Worm (Caenorhabditis elegans) whole organism, dauer: ENCODE results near the gene lin-39.

Experiments
- unc-62 ChIP-seq: sonication (generic microtip); optimal IDR thresholded peaks from 2 replicates; lab custom pipeline; 2017; ENCODE audit warnings: missing biosample characterization, missing genetic modification reagents, missing genetic modification characterization

lin-39 gene

ce11 chrIII:7553693-7554226 lies 17.3 kb upstream of the lin-39 start:
- TF ChIP-seq unc-62: no peak

DNA sequence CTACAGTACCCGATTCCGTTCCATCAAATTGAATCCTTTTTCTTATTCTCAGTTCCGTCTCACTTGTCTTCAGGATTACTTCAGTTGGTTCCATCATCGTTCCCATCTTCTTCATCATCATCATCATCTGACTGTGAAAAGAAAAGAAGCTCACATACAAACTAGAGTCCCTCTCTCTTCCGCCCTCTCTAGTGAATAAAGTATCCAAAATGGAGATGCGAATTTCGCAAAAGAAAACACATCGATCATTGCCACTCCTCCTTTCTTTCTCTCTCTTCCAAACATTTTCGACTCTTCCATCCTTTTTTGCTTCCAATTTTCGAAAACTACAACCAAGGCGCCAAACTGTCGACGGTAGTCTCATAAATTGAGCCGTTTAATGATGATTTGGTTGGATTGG lies 16.4 kb upstream of the lin-39 start:
- TF ChIP-seq unc-62: no peak

DNA sequence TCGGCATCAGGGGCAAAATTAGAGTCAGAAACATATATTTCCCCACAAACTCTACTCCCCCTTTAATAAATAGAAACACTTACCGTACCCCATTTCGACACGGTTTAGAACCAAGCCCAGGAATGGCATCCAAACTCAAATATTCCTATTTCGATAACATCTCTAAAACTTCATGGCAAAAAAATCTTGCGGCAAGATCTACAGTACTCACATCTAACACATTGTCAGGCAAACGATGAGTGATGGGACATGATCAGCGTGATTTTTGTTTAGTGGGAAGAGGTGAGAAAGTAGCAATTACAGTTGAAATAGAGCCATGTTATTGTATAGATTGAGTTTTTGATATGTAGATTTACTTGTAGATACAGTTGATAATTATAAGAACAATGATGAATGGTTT lies 14.5 kb upstream of the lin-39 start:
- TF ChIP-seq unc-62: no peak

DNA sequence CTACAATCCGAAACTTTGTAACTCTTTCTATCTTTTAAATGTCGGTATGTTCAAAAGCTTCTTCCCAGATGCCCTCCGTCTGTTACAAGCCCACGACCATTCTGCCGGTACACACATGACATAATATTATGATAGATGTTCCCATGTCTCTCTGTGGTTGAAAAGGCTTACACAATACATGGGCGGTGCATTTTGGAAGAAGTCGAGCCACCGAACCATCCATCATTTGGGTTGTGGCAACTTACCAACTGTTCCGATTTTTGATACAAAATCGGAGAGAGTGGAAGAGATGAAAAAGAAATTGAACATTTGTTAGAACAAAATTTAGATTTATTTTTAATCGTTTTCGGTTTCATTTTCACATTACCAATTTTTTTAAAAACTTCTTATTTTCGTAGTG lies 12.5 kb upstream of the lin-39 start:
- TF ChIP-seq unc-62: no peak

DNA sequence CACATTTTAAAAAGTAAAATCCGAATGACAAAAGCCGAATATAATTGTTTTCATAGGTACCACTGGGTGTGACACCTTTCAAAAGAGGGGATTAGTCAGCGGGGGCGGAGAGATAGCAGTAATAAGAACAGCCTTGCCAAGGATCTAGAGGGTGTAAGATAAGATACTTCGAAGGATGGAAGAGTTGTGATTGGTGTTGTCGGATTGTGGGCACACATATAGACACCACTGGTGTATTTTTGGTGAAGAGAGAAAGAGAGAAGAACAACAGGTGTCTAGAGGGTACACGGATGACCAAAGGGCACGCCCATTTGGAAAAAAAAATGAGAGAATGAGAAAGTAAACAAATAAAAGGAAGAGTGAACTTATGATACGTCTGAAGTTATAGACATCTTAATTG lies 8.8 kb upstream of the lin-39 start:
- TF ChIP-seq unc-62: no peak

- no peak for TF ChIP-seq unc-62
These were observed 7.8 kb upstream of the lin-39 start for ce11 chrIII:7544211-7544610.

ce11 chrIII:7542037-7542436 lies 5.6 kb upstream of the lin-39 start:
- TF ChIP-seq unc-62: no peak

DNA sequence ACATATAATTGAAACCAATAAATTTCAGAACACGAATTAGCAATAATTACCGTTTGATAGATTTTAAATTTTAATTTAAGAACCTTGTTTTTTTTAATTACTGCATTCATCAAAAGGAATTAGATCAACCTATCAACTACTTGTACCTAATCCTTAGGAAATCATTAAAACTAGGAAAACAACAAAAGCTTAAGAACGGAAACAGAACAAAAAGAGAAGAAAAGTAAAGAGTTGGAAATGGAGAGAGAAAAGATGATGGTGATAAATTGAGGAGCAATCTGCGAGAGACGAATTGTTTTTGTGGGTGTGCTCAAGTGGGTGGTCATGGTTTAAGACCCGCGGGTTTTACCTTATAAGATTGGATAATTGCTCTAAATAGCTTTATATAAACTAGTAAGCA lies 1.1 kb downstream of the lin-39 start:
- TF ChIP-seq unc-62: no peak

DNA sequence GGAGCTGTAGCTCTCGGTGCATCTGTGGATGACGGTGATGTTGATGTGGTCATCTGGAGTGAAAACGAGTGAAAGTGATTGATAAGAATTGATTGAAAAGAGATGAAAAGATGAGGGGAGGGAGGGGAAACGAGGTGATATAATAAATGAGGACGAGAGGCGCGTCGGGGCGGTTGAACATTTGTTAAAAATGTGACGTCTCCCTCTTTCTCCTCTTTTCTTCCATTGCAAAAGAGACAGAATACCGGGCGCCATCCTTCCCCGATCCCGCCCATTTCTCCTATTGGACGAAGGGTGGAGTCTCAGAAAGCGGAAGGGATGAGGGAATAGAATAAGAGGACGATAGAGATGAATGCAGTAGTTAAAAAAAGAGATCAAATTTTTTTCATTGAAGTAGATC lies 1.8 kb downstream of the lin-39 start:
- TF ChIP-seq unc-62: no peak

DNA sequence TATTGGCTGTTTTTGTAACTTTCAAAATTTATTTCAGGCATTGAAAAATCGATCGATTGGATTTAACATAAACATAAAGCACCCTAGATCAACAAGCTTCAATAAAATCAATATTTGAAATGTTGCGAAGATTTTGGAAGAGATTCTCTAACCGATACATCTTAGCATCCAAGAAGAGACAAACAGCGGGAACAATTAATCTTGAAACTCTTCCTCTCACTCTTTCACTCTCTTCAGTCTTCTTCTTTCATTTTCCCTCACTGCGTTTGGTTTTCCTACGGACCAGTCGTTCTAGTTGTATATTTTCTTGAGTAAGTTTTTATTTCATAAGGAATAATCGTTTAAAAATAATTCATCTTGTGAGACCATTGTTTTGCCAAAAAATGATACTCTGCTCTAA lies 3.4 kb downstream of the lin-39 start:
- TF ChIP-seq unc-62: no peak

DNA sequence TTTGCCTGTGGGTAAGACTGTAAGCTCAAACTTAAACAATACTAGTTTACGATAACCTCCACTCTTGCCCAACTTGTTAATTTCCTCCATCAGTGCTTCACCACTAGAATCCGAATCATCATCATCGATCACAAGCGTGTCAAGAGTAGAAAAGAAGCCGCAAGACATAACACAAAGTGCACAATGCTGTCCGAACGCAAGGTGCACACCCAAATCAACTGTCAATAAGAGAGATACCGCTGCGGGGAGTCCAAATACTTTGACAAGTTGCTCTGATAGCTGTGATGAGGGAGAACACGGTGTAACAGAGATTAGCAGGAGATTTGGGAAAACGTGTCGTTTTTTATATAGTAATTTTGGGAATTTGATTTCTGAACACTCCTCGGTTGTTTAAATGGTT lies 5.0 kb downstream of the lin-39 start:
- no peak for TF ChIP-seq unc-62

- TF ChIP-seq unc-62: no peak
These were observed 5.6 kb downstream of the lin-39 start for ce11 chrIII:7530830-7531229.

DNA sequence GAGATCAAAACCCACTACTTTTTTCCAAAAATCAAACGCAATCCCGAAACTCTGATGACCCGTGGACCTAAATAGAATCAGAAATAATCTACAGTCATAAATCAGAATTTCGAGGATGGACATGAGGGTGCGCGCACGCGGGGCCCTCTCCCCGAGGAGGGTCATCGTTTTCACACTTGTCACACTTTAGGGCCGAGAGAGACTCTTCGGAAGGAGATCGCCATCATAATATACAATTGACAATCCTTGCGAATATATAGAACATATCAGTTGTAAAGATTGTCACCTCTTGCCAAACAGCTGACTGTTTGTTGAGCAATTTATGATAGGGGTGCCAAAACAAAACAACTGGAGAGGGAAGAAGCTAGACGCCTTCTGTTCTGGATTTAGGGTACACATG lies 6.3 kb downstream of the lin-39 start:
- TF ChIP-seq unc-62: no peak

- TF ChIP-seq unc-62: no peak
These were observed 9.4 kb downstream of the lin-39 start for ce11 chrIII:7526974-7527466.

DNA sequence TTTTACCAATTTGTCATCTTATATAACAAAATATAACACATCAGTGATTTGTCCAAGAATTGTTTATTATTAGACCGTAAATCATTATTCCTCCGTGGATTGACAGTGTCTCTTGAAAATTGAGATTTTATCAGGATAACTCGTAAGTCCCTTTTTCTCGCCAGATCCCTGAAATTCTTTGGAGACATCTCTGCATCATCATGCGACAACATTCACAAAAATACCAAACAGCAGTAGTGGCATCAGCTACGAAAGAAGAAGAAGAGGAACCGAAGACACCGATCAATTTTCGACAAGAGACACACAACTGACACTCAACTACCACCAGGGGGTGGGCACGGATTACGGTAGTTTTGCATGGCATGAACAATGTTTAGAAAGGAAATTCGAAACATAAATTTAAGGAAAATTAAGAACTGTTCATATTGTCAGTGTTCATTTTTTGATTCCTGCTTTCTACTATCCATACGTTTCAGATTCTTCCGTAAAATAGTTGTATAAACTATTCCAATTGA lies 11.5 kb downstream of the lin-39 start:
- no peak for TF ChIP-seq unc-62

DNA sequence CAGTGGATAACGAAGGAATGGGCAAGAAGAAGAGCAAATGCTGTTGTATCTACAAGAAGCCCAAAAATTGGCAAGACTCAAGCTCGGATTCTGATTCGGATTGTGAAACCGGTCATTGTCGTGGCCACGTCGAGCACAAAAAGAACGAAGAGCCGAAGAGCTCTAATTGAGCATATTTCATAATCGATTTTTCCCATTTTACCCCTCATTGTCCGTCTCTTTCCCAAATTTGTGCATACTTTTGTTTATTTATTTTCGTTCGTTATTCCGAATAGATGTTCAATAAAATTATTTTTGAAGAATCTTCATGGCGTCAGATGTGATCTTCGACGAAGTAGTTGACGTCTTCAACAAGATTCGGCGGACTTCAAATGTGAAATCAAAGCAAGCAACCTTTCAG lies 15.3 kb downstream of the lin-39 start, which contains the start of gene lig-4:
Gene lig-4, plus strand, starts transcription at position 301 of the 400 bp plus-strand sequence.
- TF ChIP-seq unc-62: no peak

ce11 chrIII:7520672-7521071 lies 15.8 kb downstream of the lin-39 start, which contains the start of the genes cux-7 and C07H6.2:
TSS of gene cux-7 (minus strand) at chrIII:7520845.
TSS of gene C07H6.2 (plus strand) at chrIII:7521009.
- no peak for TF ChIP-seq unc-62

DNA sequence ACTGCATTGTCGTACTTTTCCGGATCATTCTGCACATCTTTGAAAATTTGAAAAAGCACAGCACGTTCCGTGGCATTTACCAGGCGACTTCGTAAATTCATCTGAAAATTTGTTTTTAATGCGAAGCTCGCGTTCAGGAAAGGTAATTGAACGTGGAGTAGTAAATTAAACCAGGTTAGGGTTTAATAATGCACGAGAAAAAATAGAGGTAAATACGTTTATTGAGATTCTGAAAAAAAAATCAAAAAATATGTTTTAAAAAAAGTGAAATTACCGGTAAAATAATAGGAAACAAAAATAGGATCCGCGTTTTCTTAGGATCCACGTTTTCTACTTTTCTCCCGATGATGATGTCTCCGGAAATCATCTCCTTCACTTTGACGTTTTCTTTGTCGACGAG lies 18.0 kb downstream of the lin-39 start, which contains the start of gene clk-2:
Gene clk-2, minus strand, starts transcription at position 101 of the 400 bp plus-strand sequence.
- TF ChIP-seq unc-62: no peak

- TF ChIP-seq unc-62: no peak
These were observed 28.2 kb downstream of the lin-39 start, which contains the start of gene cls-1 for ce11 chrIII:7508128-7508635. TSS of gene cls-1 (plus strand) at chrIII:7508178.
